Worm (Caenorhabditis elegans) whole organism, young adult: ENCODE results near the gene twk-10.

Source experiments
- B0261.1 ChIP-seq: sonication (generic microtip); optimal IDR thresholded peaks from 2 replicates; lab custom pipeline; 2016; ENCODE audit warnings: mild to moderate bottlenecking, missing genetic modification characterization, moderate library complexity, missing compliant biosample characterization
- F22D6.2 ChIP-seq: sonication (generic microtip); optimal IDR thresholded peaks from 2 replicates; lab custom pipeline; 2016; ENCODE audit warnings: mild to moderate bottlenecking, missing genetic modification characterization, missing compliant biosample characterization
- F23B12.7 ChIP-seq: sonication (generic microtip); optimal IDR thresholded peaks from 2 replicates; lab custom pipeline; 2017; ENCODE audit warnings: missing genetic modification characterization, mild to moderate bottlenecking, missing compliant biosample characterization, antibody characterized with exemption, moderate library complexity; ENCODE audit not compliant: insufficient read depth
- F33H1.4 ChIP-seq: fragments of 200-800 bp; sonication (Bioruptor generic); IDR thresholded peaks from 2 replicates; pipeline ENCODE4 v1.3.6; 2022; ENCODE audit warnings: missing genetic modification reagents, missing genetic modification characterization, missing compliant biosample characterization
- F49E8.2 ChIP-seq: sonication (generic microtip); optimal IDR thresholded peaks from 3 replicates; lab custom pipeline; 2017; ENCODE audit warnings: missing genetic modification characterization, mild to moderate bottlenecking, missing compliant biosample characterization, antibody characterized with exemption, moderate library complexity; ENCODE audit not compliant: insufficient read depth
- F55B11.4 ChIP-seq: sonication (generic microtip); optimal IDR thresholded peaks from 2 replicates; lab custom pipeline; 2016; ENCODE audit warnings: missing compliant biosample characterization, missing genetic modification characterization, borderline replicate concordance; ENCODE audit not compliant: insufficient read depth
- K12H6.12 ChIP-seq: fragments of 200-800 bp; sonication (Bioruptor generic); optimal IDR thresholded peaks from 2 replicates; lab custom pipeline; 2018; ENCODE audit warnings: mild to moderate bottlenecking, missing genetic modification characterization, missing compliant biosample characterization
- T07F8.4 ChIP-seq: sonication (generic microtip); optimal IDR thresholded peaks from 2 replicates; lab custom pipeline; 2016; ENCODE audit warnings: mild to moderate bottlenecking, missing genetic modification characterization, moderate library complexity, missing compliant biosample characterization
- Y56A3A.18 ChIP-seq: fragments of 200-800 bp; sonication (Bioruptor generic); IDR thresholded peaks from 2 replicates; pipeline ENCODE4 v1.3.6; 2022; ENCODE audit warnings: missing genetic modification reagents, missing genetic modification characterization, missing compliant biosample characterization
- Y79H2A.3 ChIP-seq: fragments of 200-800 bp; sonication (Bioruptor generic); conservative IDR thresholded peaks from 2 replicates; pipeline ENCODE4 v1.3.6; 2022; ENCODE audit warnings: missing genetic modification reagents, missing genetic modification characterization, missing compliant biosample characterization
- ZK185.1 ChIP-seq: sonication (generic microtip); optimal IDR thresholded peaks from 2 replicates; lab custom pipeline; 2016; ENCODE audit warnings: mild to moderate bottlenecking, missing genetic modification characterization, missing compliant biosample characterization; ENCODE audit not compliant: poor library complexity, severe bottlenecking
- attf-5 ChIP-seq: fragments of 200-800 bp; sonication (Bioruptor generic); optimal IDR thresholded peaks from 2 replicates; lab custom pipeline; 2018; ENCODE audit warnings: mild to moderate bottlenecking, missing genetic modification characterization, missing compliant biosample characterization
- bed-2 ChIP-seq: fragments of 200-800 bp; sonication (Bioruptor generic); IDR thresholded peaks from 2 replicates; pipeline ENCODE4 v1.3.6; 2022; ENCODE audit warnings: missing genetic modification reagents, missing genetic modification characterization, missing compliant biosample characterization
- cebp-2 ChIP-seq: fragments of 200-800 bp; sonication (Bioruptor generic); IDR thresholded peaks from 2 replicates; pipeline ENCODE4 v1.3.6; 2022; ENCODE audit warnings: missing genetic modification characterization, missing compliant biosample characterization
- ceh-40 ChIP-seq: fragments of 200-800 bp; sonication (Bioruptor generic); IDR thresholded peaks from 2 replicates; pipeline ENCODE4 v1.3.6; 2022; ENCODE audit warnings: missing genetic modification characterization, missing compliant biosample characterization
- chd-7 ChIP-seq: sonication (generic microtip); optimal IDR thresholded peaks from 2 replicates; lab custom pipeline; 2016; ENCODE audit warnings: mild to moderate bottlenecking, missing genetic modification characterization, moderate library complexity, missing compliant biosample characterization
- dox-1 ChIP-seq: fragments of 200-800 bp; sonication (Bioruptor generic); IDR thresholded peaks from 2 replicates; pipeline ENCODE4 v1.3.6; 2022; ENCODE audit warnings: missing genetic modification reagents, missing genetic modification characterization, missing compliant biosample characterization
- egl-44 ChIP-seq: fragments of 200-800 bp; sonication (Bioruptor generic); IDR thresholded peaks from 2 replicates; pipeline ENCODE4 v1.3.6; 2022; ENCODE audit warnings: missing genetic modification reagents, missing genetic modification characterization, missing compliant biosample characterization
- fkh-3 ChIP-seq: sonication (generic microtip); optimal IDR thresholded peaks from 2 replicates; lab custom pipeline; 2016; ENCODE audit warnings: mild to moderate bottlenecking, missing genetic modification characterization, missing compliant biosample characterization
- hlh-26 ChIP-seq: fragments of 200-800 bp; sonication (Bioruptor generic); conservative IDR thresholded peaks from 2 replicates; pipeline ENCODE4 v1.3.6; 2022; ENCODE audit warnings: missing genetic modification reagents, missing genetic modification characterization, missing compliant biosample characterization
- hmg-1.2 ChIP-seq: fragments of 200-800 bp; sonication (Bioruptor generic); IDR thresholded peaks from 2 replicates; pipeline ENCODE4 v1.3.6; 2022; ENCODE audit warnings: missing genetic modification reagents, missing genetic modification characterization, missing compliant biosample characterization
- let-607 ChIP-seq, 2 experiments: fragments of 200-800 bp in 1 of 2; sonication (Bioruptor generic) in 1 of 2; sonication (generic microtip) in 1 of 2; optimal IDR thresholded peaks; 2 replicates each; lab custom pipeline; 2016 to 2018; ENCODE audit warnings: mild to moderate bottlenecking in 2 of 2, missing compliant biosample characterization in 2 of 2, missing genetic modification characterization in 2 of 2, moderate library complexity in 2 of 2, missing genotype in 1 of 2
- lin-26 ChIP-seq: fragments of 200-800 bp; sonication (Bioruptor generic); IDR thresholded peaks from 2 replicates; pipeline ENCODE4 v1.3.6; 2022; ENCODE audit warnings: missing genetic modification reagents, missing genetic modification characterization, missing compliant biosample characterization
- mes-4 ChIP-seq: sonication (generic microtip); optimal IDR thresholded peaks from 2 replicates; lab custom pipeline; 2016; ENCODE audit warnings: missing genotype, missing genetic modification characterization, missing compliant biosample characterization
- nfya-2 ChIP-seq: fragments of 200-800 bp; sonication (Bioruptor generic); IDR thresholded peaks from 2 replicates; pipeline ENCODE4 v1.3.6; 2022; ENCODE audit warnings: missing genetic modification reagents, missing genetic modification characterization, missing compliant biosample characterization
- nhr-80 ChIP-seq: sonication (generic microtip); optimal IDR thresholded peaks from 2 replicates; lab custom pipeline; 2016; ENCODE audit warnings: missing genetic modification characterization, missing compliant biosample characterization
- nhr-90 ChIP-seq: sonication (generic microtip); optimal IDR thresholded peaks from 2 replicates; lab custom pipeline; 2016; ENCODE audit warnings: missing genotype, mild to moderate bottlenecking, missing genetic modification characterization, missing compliant biosample characterization
- sea-2 ChIP-seq: fragments of 200-800 bp; sonication (Bioruptor generic); IDR thresholded peaks from 2 replicates; pipeline ENCODE4 v1.3.6; 2022; ENCODE audit warnings: missing genetic modification characterization, missing compliant biosample characterization
- tbp1 ChIP-seq: fragments of 200-800 bp; sonication (Bioruptor generic); optimal IDR thresholded peaks from 2 replicates; lab custom pipeline; 2018; ENCODE audit warnings: mild to moderate bottlenecking, missing genetic modification characterization, missing compliant biosample characterization
- tbx-9 ChIP-seq: sonication (generic microtip); optimal IDR thresholded peaks from 2 replicates; lab custom pipeline; 2016; ENCODE audit warnings: borderline replicate concordance, missing genetic modification characterization, inconsistent platforms, missing compliant biosample characterization
- tlf-1 ChIP-seq: fragments of 200-800 bp; sonication (Bioruptor generic); optimal IDR thresholded peaks from 2 replicates; lab custom pipeline; 2018; ENCODE audit warnings: mild to moderate bottlenecking, missing genetic modification characterization, missing compliant biosample characterization
- zfh-2 ChIP-seq: fragments of 200-800 bp; sonication (Bioruptor generic); conservative IDR thresholded peaks from 2 replicates; pipeline ENCODE4 v1.3.6; 2022; ENCODE audit warnings: missing genetic modification reagents, missing genetic modification characterization, missing compliant biosample characterization
- ztf-18 ChIP-seq: sonication (generic microtip); optimal IDR thresholded peaks from 2 replicates; lab custom pipeline; 2016; ENCODE audit warnings: missing genotype, mild to moderate bottlenecking, missing genetic modification characterization, missing compliant biosample characterization
- ztf-6 ChIP-seq: fragments of 200-800 bp; sonication (Bioruptor generic); IDR thresholded peaks from 2 replicates; pipeline ENCODE4 v1.3.6; 2022; ENCODE audit warnings: missing genetic modification reagents, missing genetic modification characterization, missing compliant biosample characterization

twk-10 gene

DNA sequence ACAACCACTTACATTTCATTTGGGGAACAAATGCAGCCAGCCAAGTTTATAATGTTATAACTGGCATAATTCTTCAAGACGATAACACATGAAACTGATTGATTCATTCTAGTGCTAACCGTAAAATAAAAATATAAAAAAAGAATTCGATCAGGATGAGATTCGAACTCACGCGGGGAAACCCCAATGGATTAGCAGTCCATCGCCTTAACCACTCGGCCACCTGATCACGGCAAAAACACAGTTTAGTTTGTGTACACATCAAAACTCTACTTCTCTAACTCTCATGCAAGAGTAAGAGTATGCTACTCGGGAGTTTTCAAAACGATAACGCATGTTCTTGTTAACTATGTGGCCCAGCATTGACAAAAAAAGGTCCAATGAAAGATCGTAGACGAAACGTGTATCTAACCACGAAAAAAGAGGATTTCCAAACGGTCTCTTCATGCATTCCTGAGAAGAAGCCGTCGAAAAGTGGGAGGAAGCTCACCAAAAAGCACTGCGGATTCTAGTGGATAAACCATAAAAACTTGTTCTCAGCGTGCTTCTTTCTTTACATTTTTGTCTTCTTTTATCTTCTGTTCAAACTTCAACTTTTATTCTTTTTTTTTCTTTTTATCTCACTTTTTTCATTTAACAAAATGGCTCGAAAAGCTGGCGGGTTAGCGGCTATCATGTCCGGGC lies at the start of gene twk-10 (continued):
- peak; percentile 73 for TF ChIP-seq B0261.1 (tag; lab: Kevin White, UChicago)
- 0 out of 2 replicates have a peak, but pooled peaks have one; percentile 8 for TF ChIP-seq F33H1.4 (GFP tag; lab: Robert Waterston, UW)
- peak; percentile 78 for TF ChIP-seq nhr-90 (tag; lab: Kevin White, UChicago)
- no peak for TF ChIP-seq F55B11.4 (tag; lab: Kevin White, UChicago)
- no peak for TF ChIP-seq F49E8.2
- TF ChIP-seq nfya-2 (GFP tag; lab: Robert Waterston, UW), result no peak
- TF ChIP-seq tbp1 (GFP tag; lab: Kevin White, UChicago), result peak; percentile 94
- TF ChIP-seq F23B12.7, result peak; percentile 87
- peak; percentile 72; the same call in 1 of the 2 replicates for TF ChIP-seq dox-1
- no peak for TF ChIP-seq Y79H2A.3
- no peak for TF ChIP-seq fkh-3 (tag; lab: Kevin White, UChicago)
- no peak for TF ChIP-seq zfh-2 (GFP tag; lab: Robert Waterston, UW)
- no peak for TF ChIP-seq bed-2 (GFP tag; lab: Robert Waterston, UW)
- no peak for TF ChIP-seq tbx-9 (tag; lab: Kevin White, UChicago)
- peak; percentile 61 for TF ChIP-seq hmg-1.2 (GFP tag; lab: Robert Waterston, UW)
- TF ChIP-seq Y56A3A.18, result peak; percentile 77
- peak; percentile 86 for TF ChIP-seq lin-26 (GFP tag; lab: Robert Waterston, UW)
- 0 out of 2 replicates have a peak, but pooled peaks have one; percentile 47 for TF ChIP-seq cebp-2 (GFP tag; lab: Robert Waterston, UW)
- peak; percentile 53 for TF ChIP-seq attf-5
- TF ChIP-seq ZK185.1 (tag; lab: Kevin White, UChicago), result peak; percentile 70
- no peak for TF ChIP-seq F22D6.2
- TF ChIP-seq mes-4 (tag; lab: Kevin White, UChicago), result peak; percentile 18
- no peak for TF ChIP-seq chd-7 (tag; lab: Kevin White, UChicago)
- peak; percentile 35 for TF ChIP-seq T07F8.4 (tag; lab: Kevin White, UChicago)
- TF ChIP-seq ztf-18 (tag; lab: Kevin White, UChicago), result peak; percentile 56
- no peak for TF ChIP-seq tlf-1
- TF ChIP-seq let-607 (tag; optimal IDR thresholded peaks at IDR 0.05; lab: Kevin White, UChicago), result peak in 1 of 2 experiments; percentile 42

DNA sequence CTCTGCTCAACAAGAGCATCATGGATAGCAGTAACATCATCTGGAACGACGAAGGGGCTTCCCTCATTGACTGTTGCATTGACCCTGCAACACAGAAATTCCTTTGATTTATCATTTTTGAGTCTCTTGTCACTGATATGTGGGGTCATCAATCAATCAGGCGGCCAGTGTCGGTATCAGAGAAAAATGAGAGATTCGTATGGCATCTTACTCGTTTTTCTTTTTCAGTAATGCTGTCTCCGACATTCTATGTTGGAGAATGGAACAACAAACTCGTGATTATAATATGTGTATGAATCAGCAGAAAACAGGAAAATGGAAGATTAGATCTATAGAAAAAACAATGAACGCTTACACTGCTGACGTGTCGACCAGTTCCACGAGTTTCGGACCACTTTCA lies 49.0 kb upstream of the twk-10 start:
- TF ChIP-seq F23B12.7 (no peak), nhr-80 (peak; percentile 2)
- TF ChIP-seq, all 124 proteins: peak for 1

DNA sequence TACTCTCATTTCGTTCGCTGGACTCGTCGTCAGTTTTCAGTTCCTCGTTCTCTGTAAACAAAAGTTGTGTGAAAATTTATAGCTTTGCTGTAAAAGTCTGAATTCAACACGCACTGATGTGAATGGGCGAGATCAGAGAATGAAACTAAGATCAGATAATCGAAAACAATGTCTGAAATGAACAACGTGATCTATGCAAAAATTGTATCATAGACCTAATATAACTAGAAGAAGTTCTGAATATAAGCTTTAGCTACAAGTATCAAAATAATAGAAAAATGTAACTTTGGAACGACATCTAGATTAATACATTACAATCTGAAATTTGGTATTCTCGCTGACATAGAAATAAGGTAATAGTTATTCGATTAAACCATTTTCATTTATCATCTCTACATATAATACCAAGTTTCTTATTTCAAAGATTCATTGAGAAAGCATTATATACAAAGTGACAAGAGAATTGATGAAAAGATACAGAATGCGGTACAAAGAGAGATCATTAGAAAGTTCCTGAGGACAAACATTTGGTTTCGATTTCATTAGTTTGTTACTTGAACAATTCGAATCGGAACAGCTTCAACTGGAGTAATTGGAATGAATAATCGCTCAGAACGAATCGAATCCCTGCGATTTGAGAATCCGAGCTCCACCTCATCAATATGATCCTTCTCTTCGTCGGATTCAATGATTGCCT lies 47.9 kb upstream of the twk-10 start, which contains the start of gene moc-2:
moc-2 (minus strand) TSS at position 51 of the 697 bp plus-strand sequence.
- TF ChIP-seq nfya-2 (GFP tag; lab: Robert Waterston, UW) (no peak), egl-44 (no peak), K12H6.12 (no peak), ceh-40 (GFP tag; lab: Robert Waterston, UW) (no peak), tbp1 (GFP tag; lab: Kevin White, UChicago) (no peak), hlh-26 (no peak), bed-2 (GFP tag; lab: Robert Waterston, UW) (no peak), sea-2 (GFP tag; lab: Robert Waterston, UW) (no peak), ztf-6 (GFP tag; lab: Robert Waterston, UW) (no peak)
- TF ChIP-seq, all 124 proteins: peak for 0
